Worm (Caenorhabditis elegans) whole organism, young adult: ENCODE data around the gene T01B7.9.

ENCODE experiments used
- F33H1.4 ChIP-seq: fragments of 200-800 bp; sonication (Bioruptor generic); IDR thresholded peaks from 2 replicates; pipeline ENCODE4 v1.3.6; 2022; ENCODE audit warnings: missing genetic modification reagents, missing genetic modification characterization, missing compliant biosample characterization
- F49E8.2 ChIP-seq: sonication (generic microtip); optimal IDR thresholded peaks from 3 replicates; lab custom pipeline; 2017; ENCODE audit warnings: missing genetic modification characterization, mild to moderate bottlenecking, missing compliant biosample characterization, antibody characterized with exemption, moderate library complexity; ENCODE audit not compliant: insufficient read depth
- F57A8.1 ChIP-seq: fragments of 200-800 bp; sonication (Bioruptor generic); optimal IDR thresholded peaks from 2 replicates; lab custom pipeline; 2018; ENCODE audit warnings: mild to moderate bottlenecking, missing genetic modification characterization, moderate library complexity, missing compliant biosample characterization
- Y67H2A.10 ChIP-seq: fragments of 200-800 bp; sonication (Bioruptor generic); conservative IDR thresholded peaks from 2 replicates; pipeline ENCODE4 v1.3.6; 2022; ENCODE audit warnings: missing genetic modification reagents, missing genetic modification characterization, missing compliant biosample characterization
- atf-7 ChIP-seq: sonication (generic microtip); optimal IDR thresholded peaks from 2 replicates; lab custom pipeline; 2017; ENCODE audit warnings: mild to moderate bottlenecking, missing genetic modification characterization, missing compliant biosample characterization
- attf-6 ChIP-seq: fragments of 200-800 bp; sonication (Bioruptor generic); IDR thresholded peaks from 2 replicates; pipeline ENCODE4 v1.3.6; 2022; ENCODE audit warnings: missing genetic modification reagents, missing genetic modification characterization, missing compliant biosample characterization
- bed-1 ChIP-seq: fragments of 200-800 bp; sonication (Bioruptor generic); IDR thresholded peaks from 2 replicates; pipeline ENCODE4 v1.3.6; 2022; ENCODE audit warnings: missing genetic modification reagents, missing genetic modification characterization, missing compliant biosample characterization
- ccch-3 ChIP-seq: fragments of 200-800 bp; sonication (Bioruptor generic); optimal IDR thresholded peaks from 2 replicates; lab custom pipeline; 2018; ENCODE audit warnings: mild to moderate bottlenecking, missing genetic modification characterization, missing compliant biosample characterization
- ceh-58 ChIP-seq: fragments of 200-800 bp; sonication (Bioruptor generic); IDR thresholded peaks from 2 replicates; pipeline ENCODE4 v1.3.6; 2022; ENCODE audit warnings: missing genetic modification characterization, missing compliant biosample characterization
- dox-1 ChIP-seq: fragments of 200-800 bp; sonication (Bioruptor generic); IDR thresholded peaks from 2 replicates; pipeline ENCODE4 v1.3.6; 2022; ENCODE audit warnings: missing genetic modification reagents, missing genetic modification characterization, missing compliant biosample characterization
- dpff-1 ChIP-seq: sonication (generic microtip); optimal IDR thresholded peaks from 2 replicates; lab custom pipeline; 2017; ENCODE audit warnings: mild to moderate bottlenecking, missing genetic modification characterization, missing compliant biosample characterization
- efl-1 ChIP-seq: fragments of 150-350 bp; optimal IDR thresholded peaks from 2 replicates; lab custom pipeline; 2014; ENCODE audit warnings: missing biosample characterization, missing genetic modification reagents, missing genetic modification characterization
- egrh-3 ChIP-seq: fragments of 200-800 bp; sonication (Bioruptor generic); IDR thresholded peaks from 2 replicates; pipeline ENCODE4 v1.3.6; 2022; ENCODE audit warnings: missing genetic modification reagents, missing genetic modification characterization, missing compliant biosample characterization
- ekl-4 ChIP-seq: fragments of 200-800 bp; sonication (Bioruptor generic); IDR thresholded peaks from 2 replicates; pipeline ENCODE4 v1.3.6; 2022; ENCODE audit warnings: missing genetic modification reagents, missing genetic modification characterization, missing compliant biosample characterization
- fkh-3 ChIP-seq: sonication (generic microtip); optimal IDR thresholded peaks from 2 replicates; lab custom pipeline; 2016; ENCODE audit warnings: mild to moderate bottlenecking, missing genetic modification characterization, missing compliant biosample characterization
- hmg-1.2 ChIP-seq: fragments of 200-800 bp; sonication (Bioruptor generic); IDR thresholded peaks from 2 replicates; pipeline ENCODE4 v1.3.6; 2022; ENCODE audit warnings: missing genetic modification reagents, missing genetic modification characterization, missing compliant biosample characterization
- hmg-20 ChIP-seq: fragments of 200-800 bp; sonication (Bioruptor generic); IDR thresholded peaks from 2 replicates; pipeline ENCODE4 v1.3.6; 2022; ENCODE audit warnings: missing genetic modification reagents, missing genetic modification characterization, missing compliant biosample characterization
- hrde-1 ChIP-seq: sonication (generic microtip); optimal IDR thresholded peaks from 2 replicates; lab custom pipeline; 2016; ENCODE audit warnings: missing genetic modification characterization, mild to moderate bottlenecking, missing compliant biosample characterization, moderate library complexity, missing genotype, missing genetic modification reagents, borderline replicate concordance
- lsy-27 ChIP-seq: sonication (generic microtip); optimal IDR thresholded peaks from 2 replicates; lab custom pipeline; 2017; ENCODE audit warnings: missing genetic modification characterization, mild to moderate bottlenecking, missing compliant biosample characterization, antibody characterized with exemption, missing genotype, borderline replicate concordance; ENCODE audit not compliant: insufficient read depth
- madf-3 ChIP-seq: fragments of 200-800 bp; sonication (Bioruptor generic); IDR thresholded peaks from 2 replicates; pipeline ENCODE4 v1.3.6; 2022; ENCODE audit warnings: missing genetic modification reagents, missing genetic modification characterization, missing compliant biosample characterization
- mel-28 ChIP-seq: sonication (generic microtip); optimal IDR thresholded peaks from 2 replicates; lab custom pipeline; 2016; ENCODE audit warnings: borderline replicate concordance, mild to moderate bottlenecking, missing genetic modification characterization, missing compliant biosample characterization
- nfya-2 ChIP-seq: fragments of 200-800 bp; sonication (Bioruptor generic); IDR thresholded peaks from 2 replicates; pipeline ENCODE4 v1.3.6; 2022; ENCODE audit warnings: missing genetic modification reagents, missing genetic modification characterization, missing compliant biosample characterization
- nfyb-1 ChIP-seq: fragments of 200-800 bp; sonication (Bioruptor generic); IDR thresholded peaks from 2 replicates; pipeline ENCODE4 v1.3.6; 2022; ENCODE audit warnings: missing genetic modification reagents, missing genetic modification characterization, missing compliant biosample characterization
- nhr-120 ChIP-seq: fragments of 200-800 bp; sonication (Bioruptor generic); IDR thresholded peaks from 2 replicates; pipeline ENCODE4 v1.3.6; 2022; ENCODE audit warnings: missing genetic modification characterization, missing compliant biosample characterization
- nhr-80 ChIP-seq: sonication (generic microtip); optimal IDR thresholded peaks from 2 replicates; lab custom pipeline; 2016; ENCODE audit warnings: missing genetic modification characterization, missing compliant biosample characterization
- pbrm-1 ChIP-seq: fragments of 200-800 bp; sonication (Bioruptor generic); IDR thresholded peaks from 2 replicates; pipeline ENCODE4 v1.3.6; 2022; ENCODE audit warnings: missing genetic modification reagents, missing genetic modification characterization, missing compliant biosample characterization
- pha-4 ChIP-seq: fragments of 150-350 bp; sonication (generic microtip); optimal IDR thresholded peaks from 2 replicates; lab custom pipeline; 2014; ENCODE audit warnings: missing biosample characterization, missing genetic modification reagents, missing genetic modification characterization
- rec-8 ChIP-seq, 2 experiments: sonication (generic microtip); optimal IDR thresholded peaks; 2 replicates each; lab custom pipeline; 2016; ENCODE audit warnings: mild to moderate bottlenecking in 2 of 2, missing genetic modification characterization in 2 of 2, missing genetic modification reagents in 2 of 2, missing genotype in 2 of 2, missing biosample characterization in 1 of 2, missing compliant biosample characterization in 1 of 2, moderate library complexity in 1 of 2
- repo-1 ChIP-seq: sonication (generic microtip); optimal IDR thresholded peaks from 2 replicates; lab custom pipeline; 2017; ENCODE audit warnings: mild to moderate bottlenecking, missing genetic modification characterization, missing compliant biosample characterization
- rpc-1 ChIP-seq, 2 experiments: fragments of 150-350 bp in 1 of 2; sonication (generic microtip) in 1 of 2; optimal IDR thresholded peaks; 2 replicates each; lab custom pipeline; 2014 to 2018; ENCODE audit warnings: missing biosample characterization in 1 of 2, missing genetic modification characterization in 1 of 2, missing genetic modification reagents in 1 of 2, missing genotype in 1 of 2
- somi-1 ChIP-seq: fragments of 200-800 bp; sonication (Bioruptor generic); optimal IDR thresholded peaks from 2 replicates; lab custom pipeline; 2018; ENCODE audit warnings: mild to moderate bottlenecking, missing genetic modification characterization, missing compliant biosample characterization
- sptf-2 ChIP-seq: fragments of 200-800 bp; sonication (Bioruptor generic); optimal IDR thresholded peaks from 2 replicates; lab custom pipeline; 2018; ENCODE audit warnings: mild to moderate bottlenecking, missing genetic modification characterization, missing compliant biosample characterization
- tbp1 ChIP-seq: fragments of 200-800 bp; sonication (Bioruptor generic); optimal IDR thresholded peaks from 2 replicates; lab custom pipeline; 2018; ENCODE audit warnings: mild to moderate bottlenecking, missing genetic modification characterization, missing compliant biosample characterization
- xnd-1 ChIP-seq: sonication (generic microtip); optimal IDR thresholded peaks from 2 replicates; lab custom pipeline; 2016; ENCODE audit warnings: missing genotype, missing genetic modification reagents, missing genetic modification characterization, missing compliant biosample characterization
- zfh-2 ChIP-seq: fragments of 200-800 bp; sonication (Bioruptor generic); conservative IDR thresholded peaks from 2 replicates; pipeline ENCODE4 v1.3.6; 2022; ENCODE audit warnings: missing genetic modification reagents, missing genetic modification characterization, missing compliant biosample characterization
- ztf-26 ChIP-seq: sonication (generic microtip); optimal IDR thresholded peaks from 2 replicates; lab custom pipeline; 2017; ENCODE audit warnings: missing genetic modification characterization, missing compliant biosample characterization
- ztf-28 ChIP-seq: fragments of 200-800 bp; sonication (Bioruptor generic); IDR thresholded peaks from 2 replicates; pipeline ENCODE4 v1.3.6; 2022; ENCODE audit warnings: missing genetic modification reagents, missing genetic modification characterization, missing compliant biosample characterization
- ztf-3 ChIP-seq: fragments of 200-800 bp; sonication (Bioruptor generic); optimal IDR thresholded peaks from 2 replicates; lab custom pipeline; 2018; ENCODE audit warnings: mild to moderate bottlenecking, missing genetic modification characterization, missing compliant biosample characterization

T01B7.9 gene

ce11 chrII:8742006-8742847 lies 15.6 kb upstream of the T01B7.9 start (continued):
- TF ChIP-seq lsy-27 (tag; lab: Kevin White, UChicago) (no peak), efl-1 (GFP tag; lab: Kevin White, UChicago) (no peak), ztf-28 (GFP tag; lab: Robert Waterston, UW) (no peak), bed-1 (no peak), nfyb-1 (peak; percentile 26; the same call in 1 of the 2 replicates), nfya-2 (no peak), atf-7 (no peak), ztf-26 (tag; lab: Kevin White, UChicago) (peak; percentile 80), egrh-3 (GFP tag; lab: Robert Waterston, UW) (no peak), rec-8 (tag; optimal IDR thresholded peaks at IDR 0.05; lab: Kevin White, UChicago) (no peak), hmg-20 (GFP tag; lab: Robert Waterston, UW) (no peak), pha-4 (tag; lab: Kevin White, UChicago) (no peak), ccch-3 (GFP tag; lab: Kevin White, UChicago) (no peak), rpc-1 (optimal IDR thresholded peaks at IDR 0.05; lab: Kevin White, UChicago) (no peak), rpc-1 (tag; optimal IDR thresholded peaks at IDR 0.05; lab: Kevin White, UChicago) (no peak), hrde-1 (tag; lab: Kevin White, UChicago) (no peak), mel-28 (tag; lab: Kevin White, UChicago) (no peak), tbp1 (no peak), F57A8.1 (GFP tag; lab: Kevin White, UChicago) (no peak), nhr-80 (tag; lab: Kevin White, UChicago) (peak; percentile 16), dpff-1 (tag; lab: Kevin White, UChicago) (no peak), ceh-58 (GFP tag; lab: Robert Waterston, UW) (no peak), ekl-4 (0 out of 2 replicates have a peak, but pooled peaks have one; percentile 19), xnd-1 (tag; lab: Kevin White, UChicago) (no peak), dox-1 (GFP tag; lab: Robert Waterston, UW) (no peak), nhr-120 (GFP tag; lab: Robert Waterston, UW) (no peak), hmg-1.2 (GFP tag; lab: Robert Waterston, UW) (no peak), sptf-2 (GFP tag; lab: Kevin White, UChicago) (no peak), fkh-3 (tag; lab: Kevin White, UChicago) (no peak), somi-1 (GFP tag; lab: Kevin White, UChicago) (peak; percentile 88), madf-3 (GFP tag; lab: Robert Waterston, UW) (0 out of 2 replicates have a peak, but pooled peaks have one; percentile 21), pbrm-1 (GFP tag; lab: Robert Waterston, UW) (no peak), Y67H2A.10 (no peak), attf-6 (GFP tag; lab: Robert Waterston, UW) (no peak), zfh-2 (no peak), F33H1.4 (GFP tag; lab: Robert Waterston, UW) (no peak), F49E8.2 (no peak), ztf-3 (GFP tag; lab: Kevin White, UChicago) (no peak), repo-1 (tag; lab: Kevin White, UChicago) (no peak)
